Worm (Caenorhabditis elegans): ENCODE data around the gene C37H5.5.

DNA sequence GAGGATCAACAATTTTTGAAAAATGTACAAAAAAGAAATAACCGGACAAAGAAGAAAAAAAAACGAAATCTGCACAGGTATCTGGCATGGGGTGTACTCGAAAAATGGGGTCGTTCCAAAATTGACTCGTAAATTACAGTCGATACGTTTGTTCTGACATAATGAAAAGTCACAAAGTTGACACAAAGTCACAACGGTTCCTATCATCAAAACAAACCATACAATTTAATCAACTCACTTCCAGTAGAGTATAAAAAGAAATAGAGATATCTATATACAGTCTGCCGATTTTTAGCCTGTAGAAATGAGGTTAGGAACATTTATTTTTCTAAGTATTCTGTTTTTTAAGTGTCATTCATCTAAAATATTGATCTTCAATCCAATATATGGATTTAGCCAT lies 57.3 kb downstream of the C37H5.5 start, which contains the start of gene T19H12.12:
- TF ChIP-seq ceh-30 (tag; optimal IDR thresholded peaks at IDR 0.05), result no peak
- TF ChIP-seq ref-2 (tag; optimal IDR thresholded peaks at IDR 0.05), result no peak
- no peak for TF ChIP-seq pha-2 (tag; optimal IDR thresholded peaks at IDR 0.05)
- no peak for TF ChIP-seq pha-4 (tag; optimal IDR thresholded peaks at IDR 0.05)
- TF ChIP-seq pax-1 (tag; optimal IDR thresholded peaks at IDR 0.05), result no peak
- TF ChIP-seq sdc-2 (tag; optimal IDR thresholded peaks at IDR 0.05), result no peak
- no peak for TF ChIP-seq hlh-30 (tag; optimal IDR thresholded peaks at IDR 0.05; ENCODE audit: insufficient read depth)
- no peak for TF ChIP-seq nfya-1 (tag; optimal IDR thresholded peaks at IDR 0.05)
- no peak for TF ChIP-seq tbx-2 (tag; optimal IDR thresholded peaks at IDR 0.05)
- no peak for TF ChIP-seq ahr-1 (tag; optimal IDR thresholded peaks at IDR 0.05)

All from whole organism, late embryonic.